Fruit fly (Drosophila melanogaster): ENCODE results near the gene CG33333.

CG33333 gene

DNA sequence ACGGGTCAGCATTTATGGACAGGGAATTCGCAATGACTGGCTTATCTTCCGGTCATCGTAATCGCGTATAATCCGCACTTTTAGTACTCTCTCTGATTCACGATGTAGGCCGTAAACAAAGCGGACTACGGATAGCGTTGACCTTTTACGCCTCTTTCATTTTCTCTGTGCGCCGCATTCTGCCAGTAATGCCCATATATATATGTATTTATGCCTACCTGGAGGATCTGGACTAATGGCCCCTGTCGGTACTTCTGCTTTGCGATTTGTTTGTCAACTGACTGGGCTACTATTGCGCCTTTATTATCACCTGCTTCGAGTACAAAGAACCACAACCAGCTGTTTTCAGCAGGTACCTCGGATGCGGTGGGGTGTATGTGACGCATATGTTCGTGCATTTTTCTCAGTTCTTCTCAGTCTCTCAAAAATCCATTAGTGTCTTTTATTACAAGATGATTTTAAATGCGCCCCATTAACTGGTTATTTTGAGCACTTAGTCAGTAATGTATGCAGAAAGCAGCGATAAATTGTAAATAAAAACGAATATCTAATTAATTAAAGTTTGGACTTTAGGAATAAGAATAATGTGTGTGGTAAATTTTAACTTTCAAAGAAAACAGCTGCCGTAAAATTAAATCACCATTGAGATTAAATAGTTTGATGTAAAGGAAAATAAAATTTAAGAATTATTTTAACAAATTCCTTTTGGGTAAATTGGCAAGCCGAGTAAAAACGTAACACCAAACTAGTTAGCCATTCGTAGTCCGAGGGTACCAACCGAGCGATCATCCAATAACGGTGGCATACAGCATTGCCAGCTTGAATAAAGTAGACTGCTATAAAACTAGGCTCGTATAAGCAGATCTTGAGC is 22.7 kb upstream of the CG33333 start, which contains the start of gene CREG (continued):
- peak; percentile 91 for TF ChIP-seq CG9215 (GFP tag; IDR thresholded peaks at IDR 0.05)
- TF ChIP-seq slbo (GFP tag; IDR thresholded peaks at IDR 0.05) = no peak
- no peak for TF ChIP-seq sima (GFP tag; optimal IDR thresholded peaks at IDR 0.05)
- no peak for TF ChIP-seq CG10209 (GFP tag; optimal IDR thresholded peaks at IDR 0.05)
- no peak for TF ChIP-seq tio (GFP tag; optimal IDR thresholded peaks at IDR 0.05)
- no peak for TF ChIP-seq shn (GFP tag; optimal IDR thresholded peaks at IDR 0.05)
- peak; percentile 16 for TF ChIP-seq Oli (tag; optimal IDR thresholded peaks at IDR 0.05)
- no peak for TF ChIP-seq usp (GFP tag; optimal IDR thresholded peaks at IDR 0.05)
- no peak for TF ChIP-seq Deaf1 (tag; optimal IDR thresholded peaks at IDR 0.05)
- no peak for TF ChIP-seq gcm (GFP tag; optimal IDR thresholded peaks at IDR 0.05)
- TF ChIP-seq HLHmδ (GFP tag; optimal IDR thresholded peaks at IDR 0.05) = no peak
- no peak for TF ChIP-seq H15 (GFP tag; IDR thresholded peaks at IDR 0.05)
- TF ChIP-seq bigmax (GFP tag; optimal IDR thresholded peaks at IDR 0.05) = no peak
- no peak for TF ChIP-seq CG3281 (GFP tag; optimal IDR thresholded peaks at IDR 0.05)
- TF ChIP-seq row (GFP tag; IDR thresholded peaks at IDR 0.05) = peak; percentile 79
- peak; percentile 92 for TF ChIP-seq CG18011 (GFP tag; optimal IDR thresholded peaks at IDR 0.05)
- peak; percentile 45 for TF ChIP-seq CoRest (tag; optimal IDR thresholded peaks at IDR 0.05)
- no peak for TF ChIP-seq mld (GFP tag; IDR thresholded peaks at IDR 0.05; ENCODE audit: partially characterized antibody)
- TF ChIP-seq Chrac-16 (GFP tag; optimal IDR thresholded peaks at IDR 0.05) = peak; percentile 3
- no peak for TF ChIP-seq Hr3 (GFP tag; optimal IDR thresholded peaks at IDR 0.05)
- no peak for TF ChIP-seq toy (GFP tag; IDR thresholded peaks at IDR 0.05)
- TF ChIP-seq TFAM (GFP tag; optimal IDR thresholded peaks at IDR 0.05) = no peak
- peak; percentile 21 for TF ChIP-seq nau (GFP tag; optimal IDR thresholded peaks at IDR 0.05)
- TF ChIP-seq sisA (GFP tag; IDR thresholded peaks at IDR 0.05) = no peak
- peak in 1 of 2 experiments; percentile 16 for TF ChIP-seq chif (GFP tag; optimal IDR thresholded peaks at IDR 0.05)
- peak; percentile 28 for TF ChIP-seq CG7556 (GFP tag; optimal IDR thresholded peaks at IDR 0.05)
- peak; percentile 25 for TF ChIP-seq Meics (GFP tag; optimal IDR thresholded peaks at IDR 0.05)
- TF ChIP-seq PHDP (tag; optimal IDR thresholded peaks at IDR 0.05) = no peak
- no peak for TF ChIP-seq CG30431 (GFP tag; optimal IDR thresholded peaks at IDR 0.05)
- no peak for TF ChIP-seq Usf (GFP tag; optimal IDR thresholded peaks at IDR 0.05)
- TF ChIP-seq CG4707 (GFP tag; optimal IDR thresholded peaks at IDR 0.05) = no peak
- TF ChIP-seq ci (GFP tag; IDR thresholded peaks at IDR 0.05) = no peak
- TF ChIP-seq Hmr (GFP tag; optimal IDR thresholded peaks at IDR 0.05) = peak; percentile 5
- TF ChIP-seq CG4282 (GFP tag; optimal IDR thresholded peaks at IDR 0.05) = no peak
- no peak for TF ChIP-seq pzg (GFP tag; optimal IDR thresholded peaks at IDR 0.05)
- peak in 1 of 2 experiments; percentile 64 for TF ChIP-seq pan (optimal IDR thresholded peaks at IDR 0.05)
- peak in 1 of 2 experiments; percentile 77 for TF ChIP-seq pan (GFP tag; optimal IDR thresholded peaks at IDR 0.05 in 1 of 2, IDR thresholded peaks at IDR 0.05 in 1 of 2)
- TF ChIP-seq jumu (GFP tag; optimal IDR thresholded peaks at IDR 0.05) = no peak
- TF ChIP-seq Bdp1 (GFP tag; optimal IDR thresholded peaks at IDR 0.05) = no peak
- TF ChIP-seq CG7839 (tag; optimal IDR thresholded peaks at IDR 0.05) = peak; percentile 28
- TF ChIP-seq CG10431 (GFP tag; optimal IDR thresholded peaks at IDR 0.05) = no peak
- peak; percentile 49 for TF ChIP-seq CG30403 (GFP tag; optimal IDR thresholded peaks at IDR 0.05)
- TF ChIP-seq CHES-1-like (GFP tag; optimal IDR thresholded peaks at IDR 0.05) = no peak
- no peak for TF ChIP-seq CG1529 (GFP tag; optimal IDR thresholded peaks at IDR 0.05)
- no peak for TF ChIP-seq CG15601 (tag; optimal IDR thresholded peaks at IDR 0.05)
- TF ChIP-seq br (optimal IDR thresholded peaks at IDR 0.05) = no peak
- TF ChIP-seq CG12391 (tag; optimal IDR thresholded peaks at IDR 0.05) = peak; percentile 46
- no peak for TF ChIP-seq CG15269 (tag; optimal IDR thresholded peaks at IDR 0.05)
- no peak for TF ChIP-seq sr (GFP tag; IDR thresholded peaks at IDR 0.05)
- no peak for TF ChIP-seq Hmx (GFP tag; optimal IDR thresholded peaks at IDR 0.05)

Data from whole organism, embryonic.